Worm (Caenorhabditis elegans): Measurements from ENCODE around the gene sams-4.

DNA sequence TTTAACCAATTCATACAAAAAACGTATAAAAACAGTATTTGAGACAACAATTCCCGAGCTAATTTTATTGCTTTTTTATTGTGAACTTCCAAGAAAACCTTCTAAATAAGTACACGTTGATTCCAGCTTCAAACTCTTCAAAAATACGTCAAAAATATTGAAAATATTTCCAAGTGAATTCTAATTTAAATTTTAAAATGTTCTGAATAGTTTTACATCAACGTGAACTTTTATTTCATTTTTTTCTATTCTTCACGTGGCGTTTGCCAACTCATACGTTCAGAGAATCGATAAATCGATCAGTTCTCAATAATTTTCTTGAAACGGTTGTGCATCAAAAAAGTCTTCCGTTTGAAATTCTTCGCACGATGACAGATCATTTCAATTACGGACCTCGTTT, 49.0 kb downstream of the sams-4 start, which contains the start of gene C31H1.1:
- TF ChIP-seq fkh-10 (GFP tag; optimal IDR thresholded peaks at IDR 0.05) (no peak), jun-1 (tag; optimal IDR thresholded peaks at IDR 0.05) (no peak), nhr-28 (tag; optimal IDR thresholded peaks at IDR 0.05) (no peak), dmd-8 (GFP tag; IDR thresholded peaks at IDR 0.05) (no peak), lin-13 (GFP tag; optimal IDR thresholded peaks at IDR 0.05) (no peak), pha-4 (GFP tag; IDR thresholded peaks at IDR 0.05) (no peak), pha-4 (tag; optimal IDR thresholded peaks at IDR 0.05) (no peak), R02D3.7 (tag; optimal IDR thresholded peaks at IDR 0.05) (no peak), ama-1 (optimal IDR thresholded peaks at IDR 0.05) (no peak), T26A8.4 (GFP tag; IDR thresholded peaks at IDR 0.05) (no peak), mep-1 (tag; optimal IDR thresholded peaks at IDR 0.05) (no peak), snpc-4 (tag; optimal IDR thresholded peaks at IDR 0.05) (no peak)

Data from whole organism, L4 larva.